Fruit fly (Drosophila melanogaster) whole organism, adult: ENCODE data around the gene dj-1beta.

Source experiments
- CG11617 ChIP-seq: fragments of 200-800 bp; sonication (Bioruptor generic); optimal IDR thresholded peaks from 2 replicates; lab custom pipeline; 2017; ENCODE audit warnings: mild to moderate bottlenecking, missing biosample characterization, missing genetic modification reagents, missing genetic modification characterization
- CG33017 ChIP-seq: fragments of 200-800 bp; sonication (Bioruptor generic); optimal IDR thresholded peaks from 2 replicates; lab custom pipeline; 2018; ENCODE audit warnings: missing biosample characterization, mild to moderate bottlenecking, missing genetic modification characterization, moderate library complexity
- CG5204 ChIP-seq: fragments of 200-800 bp; sonication (Bioruptor generic); optimal IDR thresholded peaks from 2 replicates; lab custom pipeline; 2016; ENCODE audit warnings: missing biosample characterization, missing genetic modification characterization
- CG7045 ChIP-seq: fragments of 200-800 bp; sonication (Bioruptor generic); optimal IDR thresholded peaks from 2 replicates; lab custom pipeline; 2017; ENCODE audit warnings: missing biosample characterization, mild to moderate bottlenecking, missing genetic modification characterization
- Clk ChIP-seq: fragments of 200-800 bp; sonication (Bioruptor generic); optimal IDR thresholded peaks from 2 replicates; lab custom pipeline; 2017; ENCODE audit warnings: missing biosample characterization, missing genetic modification characterization
- Crg-1 ChIP-seq: fragments of 200-800 bp; sonication (Bioruptor generic); optimal IDR thresholded peaks from 2 replicates; lab custom pipeline; 2016; ENCODE audit warnings: missing biosample characterization, missing genetic modification characterization
- Hr96 ChIP-seq: fragments of 200-800 bp; sonication (Bioruptor generic); optimal IDR thresholded peaks from 2 replicates; lab custom pipeline; 2016; ENCODE audit warnings: missing biosample characterization, missing genetic modification characterization
- bab1 ChIP-seq: fragments of 200-800 bp; sonication (Bioruptor generic); optimal IDR thresholded peaks from 3 replicates; lab custom pipeline; 2019; ENCODE audit warnings: missing biosample characterization, mild to moderate bottlenecking, missing genetic modification characterization, moderate library complexity
- pad ChIP-seq: fragments of 200-800 bp; sonication (Bioruptor generic); optimal IDR thresholded peaks from 3 replicates; lab custom pipeline; 2017; ENCODE audit warnings: missing biosample characterization, missing genetic modification characterization, mild to moderate bottlenecking, moderate library complexity, missing genetic modification reagents
- tj ChIP-seq: fragments of 200-800 bp; sonication (Bioruptor generic); optimal IDR thresholded peaks from 3 replicates; lab custom pipeline; 2017; ENCODE audit warnings: missing biosample characterization, mild to moderate bottlenecking, missing genetic modification characterization, moderate library complexity

dm6 chr3R:30801463-30801862 is 5.5 kb upstream of the dj-1beta start:
- TF ChIP-seq CG7045 (GFP tag; lab: Kevin White, UChicago), result no peak
- TF ChIP-seq CG11617 (GFP tag; lab: Kevin White, UChicago), result no peak
- no peak for TF ChIP-seq bab1 (GFP tag; lab: Kevin White, UChicago)
- TF ChIP-seq Clk (GFP tag; lab: Kevin White, UChicago), result no peak
- TF ChIP-seq Crg-1 (GFP tag; lab: Kevin White, UChicago), result no peak
- TF ChIP-seq pad (GFP tag; lab: Kevin White, UChicago), result no peak
- TF ChIP-seq CG5204 (GFP tag; lab: Kevin White, UChicago), result no peak
- TF ChIP-seq Hr96 (GFP tag; lab: Kevin White, UChicago), result no peak
- TF ChIP-seq CG33017 (tag; lab: Kevin White, UChicago), result no peak
- no peak for TF ChIP-seq tj (GFP tag; lab: Kevin White, UChicago)
